Worm (Caenorhabditis elegans) whole organism, mixed stage, embryonic: Measurements from ENCODE around the gene sel-1.

Experiments
- M03D4.4 ChIP-seq: sonication (generic microtip); optimal IDR thresholded peaks from 2 replicates; lab custom pipeline; 2017; ENCODE audit warnings: mild to moderate bottlenecking, missing genetic modification characterization, missing compliant biosample characterization
- bed-3 ChIP-seq: fragments of 200-800 bp; sonication (Bioruptor generic); optimal IDR thresholded peaks from 3 replicates; lab custom pipeline; 2018; ENCODE audit warnings: mild to moderate bottlenecking, missing genetic modification characterization, moderate library complexity, missing compliant biosample characterization
- ceh-39 ChIP-seq: fragments of 150-350 bp; optimal IDR thresholded peaks from 2 replicates; lab custom pipeline; 2014; ENCODE audit warnings: missing biosample characterization, missing genetic modification characterization
- ceh-43 ChIP-seq: fragments of 200-800 bp; sonication (Bioruptor generic); optimal IDR thresholded peaks from 2 replicates; lab custom pipeline; 2018; ENCODE audit warnings: mild to moderate bottlenecking, missing genetic modification characterization, moderate library complexity, missing compliant biosample characterization
- ces-1 ChIP-seq: fragments of 150-350 bp; optimal IDR thresholded peaks from 2 replicates; lab custom pipeline; 2014; ENCODE audit warnings: missing biosample characterization, missing genetic modification reagents, missing genetic modification characterization
- cnd-1 ChIP-seq: fragments of 200-800 bp; sonication (Bioruptor generic); optimal IDR thresholded peaks from 2 replicates; lab custom pipeline; 2018; ENCODE audit warnings: mild to moderate bottlenecking, missing genetic modification characterization, missing compliant biosample characterization
- drap-1 ChIP-seq: fragments of 200-800 bp; sonication (Bioruptor generic); optimal IDR thresholded peaks from 3 replicates; lab custom pipeline; 2018; ENCODE audit warnings: mild to moderate bottlenecking, missing genetic modification characterization, missing compliant biosample characterization
- elt-3 ChIP-seq: fragments of 150-350 bp; optimal IDR thresholded peaks from 2 replicates; lab custom pipeline; 2014; ENCODE audit warnings: missing biosample characterization, missing genetic modification characterization
- flh-1 ChIP-seq: fragments of 200-800 bp; sonication (Bioruptor generic); optimal IDR thresholded peaks from 2 replicates; lab custom pipeline; 2018; ENCODE audit warnings: mild to moderate bottlenecking, missing genetic modification characterization, moderate library complexity, missing compliant biosample characterization
- hlh-1 ChIP-seq: fragments of 150-350 bp; optimal IDR thresholded peaks from 2 replicates; lab custom pipeline; 2014; ENCODE audit warnings: missing biosample characterization, missing genetic modification reagents, missing genetic modification characterization
- lin-13 ChIP-seq: fragments of 150-350 bp; optimal IDR thresholded peaks from 2 replicates; lab custom pipeline; 2014; ENCODE audit warnings: missing biosample characterization, missing genetic modification characterization
- lin-32 ChIP-seq: fragments of 200-800 bp; sonication (Bioruptor generic); optimal IDR thresholded peaks from 2 replicates; lab custom pipeline; 2018; ENCODE audit warnings: mild to moderate bottlenecking, missing genetic modification characterization, missing compliant biosample characterization
- lsy-2 ChIP-seq: fragments of 150-350 bp; optimal IDR thresholded peaks from 2 replicates; lab custom pipeline; 2014; ENCODE audit warnings: missing biosample characterization, missing genetic modification characterization
- mep-1 ChIP-seq: fragments of 150-350 bp; optimal IDR thresholded peaks from 2 replicates; lab custom pipeline; 2017; ENCODE audit warnings: missing biosample characterization, missing genetic modification reagents, missing genetic modification characterization, inconsistent platforms
- mls-2 ChIP-seq: sonication (generic microtip); optimal IDR thresholded peaks from 2 replicates; lab custom pipeline; 2016; ENCODE audit warnings: mild to moderate bottlenecking, missing genetic modification characterization, moderate library complexity, missing compliant biosample characterization
- nhr-12 ChIP-seq: fragments of 150-350 bp; optimal IDR thresholded peaks from 2 replicates; lab custom pipeline; 2014; ENCODE audit warnings: missing biosample characterization, missing genetic modification characterization
- nhr-2 ChIP-seq: fragments of 150-350 bp; optimal IDR thresholded peaks from 2 replicates; lab custom pipeline; 2014; ENCODE audit warnings: missing biosample characterization, missing genetic modification characterization
- nhr-237 ChIP-seq: fragments of 150-350 bp; optimal IDR thresholded peaks from 2 replicates; lab custom pipeline; 2014; ENCODE audit warnings: missing biosample characterization, missing genetic modification characterization
- nhr-28 ChIP-seq: fragments of 150-350 bp; optimal IDR thresholded peaks from 2 replicates; lab custom pipeline; 2014; ENCODE audit warnings: missing biosample characterization, missing genetic modification characterization
- nhr-76 ChIP-seq: sonication (generic microtip); optimal IDR thresholded peaks from 2 replicates; lab custom pipeline; 2017; ENCODE audit warnings: missing biosample characterization, missing genetic modification characterization
- pha-4 ChIP-seq: fragments of 150-350 bp; optimal IDR thresholded peaks from 2 replicates; lab custom pipeline; 2018; ENCODE audit warnings: missing biosample characterization, missing genetic modification reagents, missing genetic modification characterization
- snpc-4 ChIP-seq: fragments of 150-350 bp; optimal IDR thresholded peaks from 2 replicates; lab custom pipeline; 2014; ENCODE audit warnings: missing biosample characterization, missing genetic modification characterization
- sptf-1 ChIP-seq: sonication (generic microtip); optimal IDR thresholded peaks from 2 replicates; lab custom pipeline; 2017; ENCODE audit warnings: mild to moderate bottlenecking, missing genetic modification characterization, moderate library complexity, missing compliant biosample characterization
- tbx-8 ChIP-seq: fragments of 200-800 bp; sonication (Bioruptor generic); optimal IDR thresholded peaks from 2 replicates; lab custom pipeline; 2018; ENCODE audit warnings: mild to moderate bottlenecking, missing genetic modification characterization, moderate library complexity, missing compliant biosample characterization
- unc-120 ChIP-seq: sonication (generic microtip); optimal IDR thresholded peaks from 2 replicates; lab custom pipeline; 2017; ENCODE audit warnings: missing genetic modification characterization, missing compliant biosample characterization; ENCODE audit not compliant: poor library complexity, severe bottlenecking
- unc-39 ChIP-seq: fragments of 150-350 bp; optimal IDR thresholded peaks from 2 replicates; lab custom pipeline; 2014; ENCODE audit warnings: missing biosample characterization, missing genetic modification characterization
- unc-62 ChIP-seq: fragments of 150-350 bp; optimal IDR thresholded peaks from 2 replicates; lab custom pipeline; 2014; ENCODE audit warnings: missing biosample characterization, missing genetic modification reagents, missing genetic modification characterization
- zip-8 ChIP-seq: fragments of 150-350 bp; optimal IDR thresholded peaks from 2 replicates; lab custom pipeline; 2014; ENCODE audit warnings: missing biosample characterization, missing genetic modification characterization
- ztf-11 ChIP-seq: fragments of 150-350 bp; optimal IDR thresholded peaks from 2 replicates; lab custom pipeline; 2014; ENCODE audit warnings: missing biosample characterization, missing genetic modification characterization

Gene sel-1

DNA sequence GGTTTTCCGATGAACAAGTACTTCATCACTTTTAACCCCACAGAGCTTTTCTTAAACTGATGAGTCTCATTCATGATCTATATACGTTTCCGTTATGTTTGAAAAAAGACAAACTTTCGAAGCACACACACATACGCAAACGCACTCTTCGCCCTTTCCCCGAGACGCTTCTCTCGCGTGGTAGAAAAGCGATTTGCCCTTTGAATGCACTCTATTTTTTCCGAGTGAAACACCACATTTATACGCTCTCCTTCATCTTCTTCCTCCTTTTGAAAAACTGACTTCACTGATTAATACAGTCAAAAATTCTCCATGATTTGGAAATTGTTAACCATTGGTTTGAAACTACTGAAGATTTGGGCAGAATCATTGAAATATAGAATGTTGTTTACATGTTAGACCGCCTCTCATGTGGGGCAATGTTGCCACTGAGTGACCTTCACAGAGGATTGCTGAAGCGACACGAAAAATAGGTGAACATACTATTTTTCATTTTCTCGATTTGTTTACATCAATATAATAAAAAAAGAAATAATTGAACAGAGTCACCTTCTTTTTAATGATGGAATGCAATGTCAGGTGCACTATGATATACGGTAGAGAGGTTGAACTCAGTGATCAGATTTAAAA is 24.0 kb upstream of the sel-1 start:
- TF ChIP-seq sptf-1 (tag; lab: Kevin White, UChicago) (no peak), bed-3 (no peak), drap-1 (GFP tag; lab: Kevin White, UChicago) (no peak), unc-39 (tag; lab: Kevin White, UChicago) (no peak), nhr-28 (tag; lab: Kevin White, UChicago) (no peak), ztf-11 (tag; lab: Kevin White, UChicago) (no peak), flh-1 (GFP tag; lab: Kevin White, UChicago) (no peak)

DNA sequence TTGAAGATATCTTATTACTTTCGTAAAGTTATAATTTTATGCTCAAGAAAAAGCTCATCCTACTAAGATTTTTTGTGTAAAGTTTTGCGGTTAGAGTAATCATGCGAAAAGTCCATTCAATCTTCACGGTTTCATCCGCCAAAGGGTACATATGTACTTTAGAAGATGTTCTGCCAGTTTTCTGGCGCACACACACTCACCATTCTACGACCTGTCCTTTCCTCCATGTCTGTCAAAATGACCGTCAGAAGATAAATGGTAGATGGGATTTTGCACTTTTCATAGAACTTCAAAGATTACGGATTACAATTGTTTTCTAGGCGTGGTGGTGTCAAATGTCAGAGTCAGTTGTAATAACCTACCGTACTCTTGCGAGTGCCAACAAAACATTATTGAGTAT is 23.0 kb upstream of the sel-1 start:
- TF ChIP-seq nhr-76 (tag; lab: Kevin White, UChicago) = no peak
- TF ChIP-seq drap-1 (GFP tag; lab: Kevin White, UChicago) = no peak
- no peak for TF ChIP-seq bed-3
- no peak for TF ChIP-seq snpc-4 (tag; lab: Kevin White, UChicago)
- TF ChIP-seq nhr-28 (tag; lab: Kevin White, UChicago) = no peak
- no peak for TF ChIP-seq sptf-1 (tag; lab: Kevin White, UChicago)
- TF ChIP-seq lin-32 = no peak
- no peak for TF ChIP-seq ces-1 (GFP tag; lab: Kevin White, UChicago)
- TF ChIP-seq, all 35 proteins: peak for 0

DNA sequence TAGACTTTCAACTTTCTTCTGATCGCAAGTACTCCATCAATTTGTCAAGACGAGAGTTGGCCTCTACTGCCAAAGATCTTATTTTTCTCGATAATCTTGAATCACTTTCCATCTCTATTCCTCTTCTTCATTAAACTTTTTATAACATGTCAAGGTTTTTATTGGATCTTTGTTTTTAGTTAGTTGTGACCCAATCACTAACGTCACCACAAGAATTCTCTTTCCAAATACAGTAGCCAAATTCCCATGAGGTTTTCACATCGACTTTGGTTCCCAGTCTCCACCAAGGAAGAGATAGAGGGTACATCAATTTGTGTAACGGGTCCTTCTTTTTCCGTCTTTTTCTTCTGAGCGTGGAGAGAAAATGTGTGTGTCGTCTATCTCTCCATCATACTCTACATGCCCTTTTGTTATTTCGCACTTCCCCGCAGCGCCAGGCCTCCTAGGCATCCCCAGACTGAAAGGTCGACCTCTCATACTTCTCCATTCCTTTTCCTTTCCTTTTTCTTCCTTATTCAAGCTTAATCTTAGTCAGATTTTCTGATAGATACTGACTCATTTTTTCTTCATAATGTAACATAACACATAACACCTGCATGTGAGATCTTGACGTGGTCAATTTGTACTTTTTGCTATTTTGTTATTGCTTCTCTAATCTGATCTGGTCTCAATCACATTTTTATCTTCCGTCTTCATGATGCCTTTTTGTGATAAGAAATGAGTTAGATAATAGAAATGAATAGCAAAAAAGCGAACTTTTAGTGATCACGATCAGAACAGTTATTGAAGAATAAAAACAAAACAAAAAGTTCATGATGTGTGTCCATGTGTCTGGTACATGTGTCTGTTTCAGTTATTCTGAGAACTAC is 21.3 kb upstream of the sel-1 start:
- TF ChIP-seq ces-1 (GFP tag; lab: Kevin White, UChicago) (peak; percentile 3), nhr-237 (tag; lab: Kevin White, UChicago) (no peak)

DNA sequence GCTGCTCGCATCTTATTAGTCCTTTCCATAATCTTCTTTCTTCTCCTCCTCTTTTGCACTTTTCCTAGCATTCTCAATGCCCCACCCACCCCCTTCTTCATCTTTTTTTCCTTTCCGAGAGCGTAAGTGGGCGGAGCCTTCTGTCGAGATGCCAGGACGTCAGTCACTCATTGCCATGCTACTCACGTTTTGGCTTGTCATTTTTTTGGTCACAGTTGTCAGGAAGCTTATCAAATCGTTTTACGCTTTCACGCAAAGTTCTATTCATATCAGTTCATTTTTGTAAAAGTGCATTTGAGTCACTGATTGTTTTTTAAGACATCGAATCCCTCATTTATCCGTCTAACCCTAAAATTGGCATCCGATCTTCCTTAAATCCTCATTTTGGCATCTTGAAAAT is 20.5 kb upstream of the sel-1 start:
- TF ChIP-seq flh-1 (GFP tag; lab: Kevin White, UChicago) = no peak
- no peak for TF ChIP-seq ceh-39 (tag; lab: Kevin White, UChicago)
- no peak for TF ChIP-seq M03D4.4 (tag; lab: Kevin White, UChicago)
- no peak for TF ChIP-seq nhr-12 (tag; lab: Kevin White, UChicago)
- TF ChIP-seq sptf-1 (tag; lab: Kevin White, UChicago) = no peak
- TF ChIP-seq drap-1 (GFP tag; lab: Kevin White, UChicago) = no peak
- TF ChIP-seq lin-13 (tag; lab: Kevin White, UChicago) = no peak
- TF ChIP-seq tbx-8 (GFP tag; lab: Kevin White, UChicago) = no peak
- TF ChIP-seq elt-3 (tag; lab: Kevin White, UChicago) = no peak
- no peak for TF ChIP-seq nhr-28 (tag; lab: Kevin White, UChicago)
- TF ChIP-seq unc-62 (GFP tag; lab: Kevin White, UChicago) = no peak
- TF ChIP-seq nhr-237 (tag; lab: Kevin White, UChicago) = no peak
- no peak for TF ChIP-seq ces-1 (GFP tag; lab: Kevin White, UChicago)
- TF ChIP-seq lsy-2 (tag; lab: Kevin White, UChicago) = no peak
- TF ChIP-seq lin-32 = no peak
- no peak for TF ChIP-seq snpc-4 (tag; lab: Kevin White, UChicago)
- no peak for TF ChIP-seq nhr-76 (tag; lab: Kevin White, UChicago)
- TF ChIP-seq cnd-1 (tag; lab: Kevin White, UChicago) = no peak

DNA sequence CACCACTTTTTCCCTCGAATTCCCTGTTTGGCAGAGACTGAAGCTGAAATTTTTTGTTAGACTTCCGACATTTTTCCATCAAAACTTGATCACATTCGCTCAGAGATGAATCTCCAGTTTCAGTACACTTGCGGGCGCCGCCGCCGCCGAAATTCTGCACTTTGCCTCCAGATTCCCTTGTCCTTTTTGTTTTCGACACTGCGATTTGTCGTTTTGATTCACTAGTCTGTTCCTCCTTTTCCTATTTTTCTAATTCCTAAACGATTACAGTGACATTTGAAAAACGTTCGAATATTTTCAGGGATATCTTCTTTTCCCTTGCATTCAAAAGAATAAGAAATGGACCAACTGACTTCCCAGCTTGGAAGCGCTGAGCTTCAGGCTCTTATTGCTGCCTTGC is 19.8 kb upstream of the sel-1 start, which contains the start of gene F45D3.2:
Gene F45D3.2, plus strand, starts transcription at position 301 of the 400 bp plus-strand sequence.
- TF ChIP-seq pha-4 (tag; lab: Kevin White, UChicago) (no peak), elt-3 (tag; lab: Kevin White, UChicago) (no peak), mep-1 (no peak), nhr-2 (tag; lab: Kevin White, UChicago) (no peak), ceh-43 (GFP tag; lab: Kevin White, UChicago) (no peak), flh-1 (GFP tag; lab: Kevin White, UChicago) (no peak), unc-120 (tag; lab: Kevin White, UChicago) (no peak), drap-1 (GFP tag; lab: Kevin White, UChicago) (no peak), lin-13 (tag; lab: Kevin White, UChicago) (no peak), nhr-76 (tag; lab: Kevin White, UChicago) (no peak), unc-62 (GFP tag; lab: Kevin White, UChicago) (no peak), snpc-4 (tag; lab: Kevin White, UChicago) (no peak), mls-2 (tag; lab: Kevin White, UChicago) (no peak), zip-8 (no peak), lin-32 (no peak), nhr-12 (tag; lab: Kevin White, UChicago) (no peak), bed-3 (no peak), lsy-2 (tag; lab: Kevin White, UChicago) (no peak), hlh-1 (tag; lab: Kevin White, UChicago) (no peak)
- TF ChIP-seq, all 35 proteins: peak for 0
